Worm (Caenorhabditis elegans) whole organism, L2 larva: ENCODE data around the gene F49C12.12.

ENCODE experiments used
- C34F6.9 ChIP-seq: fragments of 150-350 bp; optimal IDR thresholded peaks from 2 replicates; lab custom pipeline; 2014; ENCODE audit warnings: missing biosample characterization, missing genetic modification characterization
- F13H6.1 ChIP-seq: sonication (generic microtip); optimal IDR thresholded peaks from 2 replicates; lab custom pipeline; 2016; ENCODE audit warnings: missing genetic modification characterization, missing compliant biosample characterization
- R02D3.7 ChIP-seq: fragments of 150-350 bp; optimal IDR thresholded peaks from 2 replicates; lab custom pipeline; 2014; ENCODE audit warnings: missing biosample characterization, missing genetic modification characterization
- Y55F3AM.14 ChIP-seq: fragments of 200-800 bp; sonication (Bioruptor generic); optimal IDR thresholded peaks from 2 replicates; lab custom pipeline; 2018; ENCODE audit warnings: mild to moderate bottlenecking, missing genetic modification characterization, missing compliant biosample characterization
- aly-2 ChIP-seq: fragments of 150-350 bp; optimal IDR thresholded peaks from 2 replicates; lab custom pipeline; 2014; ENCODE audit warnings: missing biosample characterization, missing genetic modification characterization
- ama-1 ChIP-seq: fragments of 150-350 bp; optimal IDR thresholded peaks from 2 replicates; lab custom pipeline; 2018; ENCODE audit warnings: inconsistent platforms
- blmp-1 ChIP-seq: sonication (generic microtip); optimal IDR thresholded peaks from 2 replicates; lab custom pipeline; 2017; ENCODE audit warnings: missing genetic modification characterization, mild to moderate bottlenecking, missing compliant biosample characterization, antibody characterized with exemption, moderate library complexity; ENCODE audit not compliant: insufficient read depth
- ceh-16 ChIP-seq: fragments of 150-350 bp; optimal IDR thresholded peaks from 2 replicates; lab custom pipeline; 2014; ENCODE audit warnings: missing biosample characterization, missing genetic modification characterization
- ceh-82 ChIP-seq: fragments of 150-350 bp; optimal IDR thresholded peaks from 2 replicates; lab custom pipeline; 2014; ENCODE audit warnings: missing biosample characterization, missing genetic modification characterization
- crh-2 ChIP-seq: sonication (generic microtip); optimal IDR thresholded peaks from 2 replicates; lab custom pipeline; 2017; ENCODE audit warnings: missing biosample characterization, missing genetic modification characterization
- dmd-4 ChIP-seq: sonication (generic microtip); optimal IDR thresholded peaks from 2 replicates; lab custom pipeline; 2017; ENCODE audit warnings: missing biosample characterization, missing genetic modification characterization
- egl-27 ChIP-seq: sonication (generic microtip); optimal IDR thresholded peaks from 3 replicates; lab custom pipeline; 2017; ENCODE audit warnings: missing biosample characterization, missing genetic modification reagents, missing genetic modification characterization
- elt-1 ChIP-seq: fragments of 150-350 bp; optimal IDR thresholded peaks from 2 replicates; lab custom pipeline; 2014; ENCODE audit warnings: missing biosample characterization, missing genetic modification characterization
- elt-3 ChIP-seq: sonication (generic microtip); optimal IDR thresholded peaks from 2 replicates; lab custom pipeline; 2017; ENCODE audit warnings: missing biosample characterization, missing genetic modification characterization
- gmeb-1 ChIP-seq: fragments of 150-350 bp; optimal IDR thresholded peaks from 2 replicates; lab custom pipeline; 2014; ENCODE audit warnings: missing biosample characterization, missing genetic modification characterization
- lin-11 ChIP-seq: fragments of 150-350 bp; sonication (generic microtip); optimal IDR thresholded peaks from 2 replicates; lab custom pipeline; 2014; ENCODE audit warnings: missing biosample characterization, missing genetic modification characterization, inconsistent platforms, mixed read lengths
- lin-13 ChIP-seq: fragments of 150-350 bp; optimal IDR thresholded peaks from 2 replicates; lab custom pipeline; 2014; ENCODE audit warnings: missing biosample characterization, missing genetic modification reagents, missing genetic modification characterization
- lin-39 ChIP-seq: fragments of 150-350 bp; optimal IDR thresholded peaks from 2 replicates; lab custom pipeline; 2014; ENCODE audit warnings: missing biosample characterization, missing genetic modification reagents, missing genetic modification characterization
- lsy-2 ChIP-seq, 2 experiments: fragments of 150-350 bp in 1 of 2; sonication (generic microtip) in 1 of 2; optimal IDR thresholded peaks; 2 replicates each; lab custom pipeline; 2014 to 2017; ENCODE audit warnings: missing biosample characterization in 2 of 2, missing genetic modification characterization in 2 of 2
- mab-5 ChIP-seq: fragments of 150-350 bp; optimal IDR thresholded peaks from 2 replicates; lab custom pipeline; 2014; ENCODE audit warnings: missing biosample characterization, missing genetic modification characterization
- mbf-1 ChIP-seq: sonication (generic microtip); optimal IDR thresholded peaks from 2 replicates; lab custom pipeline; 2017; ENCODE audit warnings: missing biosample characterization, missing genetic modification characterization
- mdl-1 ChIP-seq, 2 experiments: fragments of 150-350 bp in 1 of 2; sonication (generic microtip) in 1 of 2; optimal IDR thresholded peaks; 2 replicates each; lab custom pipeline; 2017; ENCODE audit warnings: missing biosample characterization in 2 of 2, missing genetic modification characterization in 2 of 2
- nhr-11 ChIP-seq: fragments of 150-350 bp; optimal IDR thresholded peaks from 2 replicates; lab custom pipeline; 2014; ENCODE audit warnings: missing biosample characterization, missing genetic modification characterization
- nhr-129 ChIP-seq: fragments of 150-350 bp; optimal IDR thresholded peaks from 2 replicates; lab custom pipeline; 2014; ENCODE audit warnings: missing biosample characterization, missing genetic modification characterization
- nhr-21 ChIP-seq: fragments of 150-350 bp; optimal IDR thresholded peaks from 2 replicates; lab custom pipeline; 2014; ENCODE audit warnings: missing biosample characterization, missing genetic modification characterization
- nhr-237 ChIP-seq: fragments of 150-350 bp; optimal IDR thresholded peaks from 2 replicates; lab custom pipeline; 2014; ENCODE audit warnings: missing biosample characterization, missing genetic modification characterization
- nhr-25 ChIP-seq: fragments of 150-350 bp; sonication (generic microtip); optimal IDR thresholded peaks from 3 replicates; lab custom pipeline; 2014; ENCODE audit warnings: missing biosample characterization, missing genetic modification characterization
- nhr-6 ChIP-seq: fragments of 150-350 bp; optimal IDR thresholded peaks from 2 replicates; lab custom pipeline; 2014; ENCODE audit warnings: missing biosample characterization, missing genetic modification characterization
- nhr-77 ChIP-seq: fragments of 150-350 bp; optimal IDR thresholded peaks from 2 replicates; lab custom pipeline; 2014; ENCODE audit warnings: missing biosample characterization, missing genetic modification characterization
- peb-1 ChIP-seq: fragments of 150-350 bp; optimal IDR thresholded peaks from 2 replicates; lab custom pipeline; 2014; ENCODE audit warnings: missing biosample characterization, missing genetic modification characterization
- sem-4 ChIP-seq: fragments of 150-350 bp; optimal IDR thresholded peaks from 2 replicates; lab custom pipeline; 2014; ENCODE audit warnings: missing biosample characterization, missing genetic modification reagents, missing genetic modification characterization
- skn-1 ChIP-seq: sonication (generic microtip); optimal IDR thresholded peaks from 2 replicates; lab custom pipeline; 2017; ENCODE audit warnings: missing biosample characterization, missing genetic modification characterization
- sma-3 ChIP-seq: sonication (generic microtip); optimal IDR thresholded peaks from 2 replicates; lab custom pipeline; 2016; ENCODE audit warnings: missing genetic modification reagents, missing genetic modification characterization, missing compliant biosample characterization
- sma-9 ChIP-seq, 2 experiments: fragments of 150-350 bp in 1 of 2; sonication (generic microtip) in 1 of 2; optimal IDR thresholded peaks; 2 replicates each; lab custom pipeline; 2014 to 2016; ENCODE audit warnings: missing genetic modification characterization in 2 of 2, mild to moderate bottlenecking in 1 of 2, missing biosample characterization in 1 of 2, missing compliant biosample characterization in 1 of 2, missing genetic modification reagents in 1 of 2, moderate library complexity in 1 of 2
- snpc-4 ChIP-seq: fragments of 150-350 bp; optimal IDR thresholded peaks from 2 replicates; lab custom pipeline; 2014; ENCODE audit warnings: missing biosample characterization, missing genetic modification characterization
- unc-39 ChIP-seq: fragments of 150-350 bp; optimal IDR thresholded peaks from 2 replicates; lab custom pipeline; 2014; ENCODE audit warnings: missing biosample characterization, missing genetic modification characterization
- unc-55 ChIP-seq: fragments of 150-350 bp; sonication (generic microtip); optimal IDR thresholded peaks from 3 replicates; lab custom pipeline; 2014; ENCODE audit warnings: missing biosample characterization, missing genetic modification reagents, missing genetic modification characterization
- zag-1 ChIP-seq: fragments of 150-350 bp; optimal IDR thresholded peaks from 2 replicates; lab custom pipeline; 2014; ENCODE audit warnings: missing biosample characterization, missing genetic modification characterization
- ztf-1 ChIP-seq: fragments of 200-800 bp; sonication (Bioruptor generic); conservative IDR thresholded peaks from 2 replicates; pipeline ENCODE4 v1.3.6; 2022; ENCODE audit warnings: missing genetic modification characterization, missing compliant biosample characterization
- ztf-11 ChIP-seq: sonication (generic microtip); optimal IDR thresholded peaks from 2 replicates; lab custom pipeline; 2017; ENCODE audit warnings: missing biosample characterization, missing genetic modification characterization
- ztf-4 ChIP-seq: fragments of 150-350 bp; optimal IDR thresholded peaks from 2 replicates; lab custom pipeline; 2014; ENCODE audit warnings: missing biosample characterization, missing genetic modification characterization

Gene F49C12.12

DNA sequence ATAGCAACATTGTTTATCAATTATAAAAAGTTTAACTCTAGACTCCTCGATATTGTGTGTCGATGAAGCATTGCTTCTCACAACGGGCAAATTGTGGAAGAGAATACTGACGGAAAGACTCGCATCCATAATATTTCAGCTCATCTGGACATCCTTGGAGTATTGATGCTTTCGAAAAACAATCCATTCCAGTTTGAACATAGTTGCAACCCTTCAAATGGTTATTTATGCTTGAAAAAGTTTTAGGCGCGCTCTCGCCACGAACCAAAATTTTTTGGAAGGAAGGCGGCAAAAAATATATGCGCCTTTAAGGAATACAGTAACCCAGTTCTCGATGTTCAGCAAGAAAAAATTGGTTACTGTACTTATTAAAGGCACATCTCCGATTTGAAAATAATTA, 1.6 kb upstream of the F49C12.12 start:
- TF ChIP-seq ama-1 (lab: Kevin White, UChicago) (peak; percentile 16), ceh-16 (tag; lab: Kevin White, UChicago) (no peak), unc-55 (GFP tag; lab: Kevin White, UChicago) (no peak), ceh-82 (no peak), nhr-25 (tag; lab: Kevin White, UChicago) (no peak), nhr-6 (tag; lab: Kevin White, UChicago) (no peak), skn-1 (tag; lab: Kevin White, UChicago) (no peak), ztf-11 (tag; lab: Kevin White, UChicago) (no peak), crh-2 (tag; lab: Kevin White, UChicago) (peak; percentile 25), nhr-11 (tag; lab: Kevin White, UChicago) (no peak), lsy-2 (tag; optimal IDR thresholded peaks at IDR 0.05; lab: Kevin White, UChicago) (no peak), egl-27 (tag; lab: Kevin White, UChicago) (no peak), sma-3 (peak; percentile 25), aly-2 (no peak), nhr-129 (no peak), mab-5 (tag; lab: Kevin White, UChicago) (no peak), C34F6.9 (tag; lab: Kevin White, UChicago) (no peak), peb-1 (tag; lab: Kevin White, UChicago) (no peak), sma-9 (GFP tag; optimal IDR thresholded peaks at IDR 0.05; lab: Kevin White, UChicago) (peak; percentile 37), sma-9 (tag; optimal IDR thresholded peaks at IDR 0.05; lab: Kevin White, UChicago) (no peak), mbf-1 (tag; lab: Kevin White, UChicago) (no peak), ztf-4 (tag; lab: Kevin White, UChicago) (no peak), elt-1 (tag; lab: Kevin White, UChicago) (no peak), snpc-4 (tag; lab: Kevin White, UChicago) (no peak), R02D3.7 (tag; lab: Kevin White, UChicago) (no peak), unc-39 (no peak), gmeb-1 (no peak), nhr-21 (tag; lab: Kevin White, UChicago) (no peak), F13H6.1 (tag; lab: Kevin White, UChicago) (no peak), dmd-4 (no peak), lin-39 (tag; lab: Kevin White, UChicago) (no peak), zag-1 (tag; lab: Kevin White, UChicago) (no peak), Y55F3AM.14 (GFP tag; lab: Kevin White, UChicago) (no peak)

DNA sequence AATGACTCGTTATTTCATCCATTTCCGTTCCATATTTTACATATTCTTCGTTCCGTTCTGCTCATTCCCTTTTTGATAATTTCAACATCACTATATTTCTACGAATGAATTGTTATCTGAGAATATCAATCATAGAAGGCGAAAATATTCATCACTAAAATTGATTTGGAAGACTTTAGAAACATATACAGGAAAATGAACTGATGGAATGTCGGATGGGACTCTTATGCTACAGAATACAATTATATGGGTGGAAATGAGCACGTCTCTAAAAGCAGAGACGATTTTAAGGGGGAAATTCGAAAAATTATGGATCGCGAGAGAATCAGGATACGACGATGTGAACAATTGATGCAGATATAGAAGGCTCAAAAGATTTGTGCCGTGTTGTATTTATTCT, 866 bp downstream of the F49C12.12 start:
- TF ChIP-seq zag-1 (tag; lab: Kevin White, UChicago): no peak
- no peak for TF ChIP-seq lin-11 (tag; lab: Kevin White, UChicago)
- no peak for TF ChIP-seq skn-1 (tag; lab: Kevin White, UChicago)
- no peak for TF ChIP-seq elt-1 (tag; lab: Kevin White, UChicago)
- TF ChIP-seq blmp-1 (tag; lab: Kevin White, UChicago): no peak

DNA sequence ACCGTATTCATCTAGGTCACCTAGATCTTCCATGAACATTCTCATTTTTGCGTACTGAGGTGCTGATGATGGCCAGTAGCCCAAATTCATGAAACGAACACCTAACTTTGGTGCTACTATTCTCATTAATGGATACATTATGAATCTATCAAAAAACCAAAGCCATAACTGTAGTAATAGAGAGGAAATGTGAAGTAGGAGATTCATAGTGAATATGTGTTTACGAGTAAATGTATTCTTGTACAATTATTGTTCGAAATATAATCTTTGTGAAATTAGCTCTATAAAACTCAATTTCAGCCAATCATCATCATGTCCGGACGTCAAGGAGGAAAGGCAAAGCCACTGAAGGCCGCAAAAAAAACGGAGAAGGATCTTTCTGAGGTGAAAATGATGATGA, 1.8 kb downstream of the F49C12.12 start, which contains the start of the genes F49C12.11 and nemt-1:
F49C12.11 (plus strand) TSS at position 301 of the 400 bp plus-strand sequence.
nemt-1 (minus strand) TSS at position 360 of the 400 bp plus-strand sequence.
- TF ChIP-seq egl-27 (tag; lab: Kevin White, UChicago) (no peak), lin-39 (tag; lab: Kevin White, UChicago) (no peak), crh-2 (tag; lab: Kevin White, UChicago) (no peak), mdl-1 (tag; optimal IDR thresholded peaks at IDR 0.05; lab: Kevin White, UChicago) (no peak), nhr-237 (no peak), mab-5 (tag; lab: Kevin White, UChicago) (no peak), ztf-11 (tag; lab: Kevin White, UChicago) (no peak), dmd-4 (no peak), ztf-4 (tag; lab: Kevin White, UChicago) (no peak), lsy-2 (tag; optimal IDR thresholded peaks at IDR 0.05; lab: Kevin White, UChicago) (no peak), elt-3 (tag; lab: Kevin White, UChicago) (no peak)

DNA sequence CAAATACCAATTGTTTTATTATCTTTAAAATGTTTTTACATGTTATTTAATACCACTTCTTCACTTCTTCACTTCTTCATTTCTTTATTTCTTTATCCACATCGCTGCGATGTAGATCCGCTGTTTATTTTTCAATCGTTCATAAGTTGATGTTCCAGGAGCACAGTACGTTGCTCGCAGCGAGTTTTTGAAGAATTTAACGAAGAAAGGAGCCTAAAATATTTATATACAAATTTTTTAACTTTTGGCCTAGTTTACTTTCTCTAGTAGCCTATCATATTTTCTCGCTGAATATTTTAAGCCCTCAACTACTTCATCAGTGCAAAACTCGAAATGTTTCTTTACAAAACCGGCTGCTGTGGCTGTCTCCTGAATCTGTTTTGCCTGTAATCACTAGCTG, 2.7 kb downstream of the F49C12.12 start:
- TF ChIP-seq unc-39: no peak
- TF ChIP-seq lin-13 (GFP tag; lab: Kevin White, UChicago): no peak
- TF ChIP-seq R02D3.7 (tag; lab: Kevin White, UChicago): no peak
- no peak for TF ChIP-seq nhr-25 (tag; lab: Kevin White, UChicago)
- TF ChIP-seq F13H6.1 (tag; lab: Kevin White, UChicago): no peak
- TF ChIP-seq egl-27 (tag; lab: Kevin White, UChicago): no peak
- TF ChIP-seq sem-4: no peak
- no peak for TF ChIP-seq ama-1 (lab: Kevin White, UChicago)
- TF ChIP-seq nhr-11 (tag; lab: Kevin White, UChicago): no peak
- no peak for TF ChIP-seq ztf-4 (tag; lab: Kevin White, UChicago)
- no peak for TF ChIP-seq blmp-1 (tag; lab: Kevin White, UChicago)
- TF ChIP-seq nhr-21 (tag; lab: Kevin White, UChicago): no peak
- no peak for TF ChIP-seq nhr-77
- no peak for TF ChIP-seq ztf-1 (GFP tag; lab: Robert Waterston, UW)
- TF ChIP-seq lin-11 (tag; lab: Kevin White, UChicago): no peak
- TF ChIP-seq skn-1 (tag; lab: Kevin White, UChicago): no peak
- no peak for TF ChIP-seq ztf-11 (tag; lab: Kevin White, UChicago)
